Worm (Caenorhabditis elegans): Measurements from ENCODE around the gene sao-1.

- TF ChIP-seq elt-1 (tag; optimal IDR thresholded peaks at IDR 0.05) (no peak), ama-1 (optimal IDR thresholded peaks at IDR 0.05) (no peak), lin-11 (tag; optimal IDR thresholded peaks at IDR 0.05) (no peak), lin-39 (tag; optimal IDR thresholded peaks at IDR 0.05) (no peak)
Measured at ce11 chrV:14013638-14014037, 49.9 kb downstream of the sao-1 start.
